Worm (Caenorhabditis elegans) whole organism, L3 larva: ENCODE data around the gene parp-2.

Experiments used
- R02D3.7 ChIP-seq: fragments of 150-350 bp; optimal IDR thresholded peaks from 2 replicates; lab custom pipeline; 2014; ENCODE audit warnings: missing biosample characterization, missing genetic modification characterization
- aly-2 ChIP-seq: fragments of 150-350 bp; optimal IDR thresholded peaks from 2 replicates; lab custom pipeline; 2014; ENCODE audit warnings: missing biosample characterization, missing genetic modification characterization
- ama-1 ChIP-seq: fragments of 150-350 bp; optimal IDR thresholded peaks from 2 replicates; lab custom pipeline; 2018
- ceh-28 ChIP-seq: fragments of 150-350 bp; optimal IDR thresholded peaks from 2 replicates; lab custom pipeline; 2014; ENCODE audit warnings: missing biosample characterization, missing genetic modification reagents, missing genetic modification characterization
- ceh-9 ChIP-seq: sonication (generic microtip); optimal IDR thresholded peaks from 2 replicates; lab custom pipeline; 2018; ENCODE audit warnings: missing biosample characterization, missing genetic modification characterization
- eor-1 ChIP-seq, 2 experiments: fragments of 150-350 bp; optimal IDR thresholded peaks; 2 replicates each; lab custom pipeline; 2014 to 2018; ENCODE audit warnings: missing biosample characterization in 2 of 2, missing genetic modification characterization in 2 of 2
- fkh-2 ChIP-seq: fragments of 150-350 bp; optimal IDR thresholded peaks from 2 replicates; lab custom pipeline; 2014; ENCODE audit warnings: missing biosample characterization, missing genetic modification reagents, missing genetic modification characterization
- mml-1 ChIP-seq: fragments of 150-350 bp; sonication (generic microtip); optimal IDR thresholded peaks from 3 replicates; lab custom pipeline; 2014; ENCODE audit warnings: missing biosample characterization, missing genetic modification characterization
- nhr-11 ChIP-seq: fragments of 150-350 bp; optimal IDR thresholded peaks from 2 replicates; lab custom pipeline; 2014; ENCODE audit warnings: missing biosample characterization, missing genetic modification characterization
- nhr-237 ChIP-seq: fragments of 150-350 bp; optimal IDR thresholded peaks from 2 replicates; lab custom pipeline; 2014; ENCODE audit warnings: missing biosample characterization, missing genetic modification characterization
- zag-1 ChIP-seq: fragments of 150-350 bp; optimal IDR thresholded peaks from 2 replicates; lab custom pipeline; 2014; ENCODE audit warnings: missing biosample characterization, missing genetic modification characterization
- ztf-11 ChIP-seq: fragments of 150-350 bp; optimal IDR thresholded peaks from 2 replicates; lab custom pipeline; 2014; ENCODE audit warnings: missing biosample characterization, missing genetic modification characterization

DNA sequence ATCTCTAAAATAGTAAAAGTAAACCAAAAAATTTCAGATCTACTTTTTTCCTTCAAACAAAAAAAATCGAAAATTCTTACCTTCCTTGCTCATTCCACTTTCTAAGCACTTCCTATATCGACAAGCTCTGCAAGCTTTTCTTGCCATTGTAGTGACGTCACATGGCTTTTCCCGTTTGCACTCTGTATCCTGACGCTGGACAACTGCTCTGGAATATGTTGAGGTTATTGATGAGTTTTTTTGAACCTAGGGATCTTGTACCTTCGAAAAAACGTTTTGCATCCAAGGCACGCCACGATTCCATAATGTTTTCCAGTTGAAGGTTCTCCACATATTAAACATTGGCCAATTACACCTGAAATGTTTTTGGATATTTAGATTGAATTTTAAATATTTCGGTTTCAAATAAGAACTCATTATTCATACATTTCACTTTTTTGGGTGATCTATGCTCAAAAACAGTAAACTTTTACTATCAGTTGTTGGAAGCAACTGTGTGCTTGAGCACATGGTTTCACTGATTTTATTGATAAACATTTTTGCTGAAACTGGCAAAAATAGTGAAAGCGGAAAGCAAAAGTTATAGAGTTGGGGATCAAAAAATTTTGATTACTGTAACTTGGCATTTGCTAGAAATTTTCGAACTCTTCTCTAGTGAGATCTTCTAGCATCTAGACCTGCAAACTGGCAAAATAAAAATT, 7.3 kb downstream of the parp-2 start:
- TF ChIP-seq mml-1 (tag; lab: Kevin White, UChicago) (no peak), ceh-9 (no peak), fkh-2 (tag; lab: Kevin White, UChicago) (no peak), ztf-11 (no peak), zag-1 (tag; lab: Kevin White, UChicago) (no peak), ama-1 (lab: Kevin White, UChicago) (peak; percentile 66), aly-2 (tag; lab: Kevin White, UChicago) (no peak), ceh-28 (tag; lab: Kevin White, UChicago) (no peak), eor-1 (tag; optimal IDR thresholded peaks at IDR 0.05; lab: Kevin White, UChicago) (no peak), nhr-11 (no peak), nhr-237 (tag; lab: Kevin White, UChicago) (no peak), R02D3.7 (no peak)
